Worm (Caenorhabditis elegans) whole organism, L3 larva: Measurements from ENCODE around the gene idpa-2.
A peak's percentile ranks its signal among the peaks of the same experiment; 100 is the strongest.

ENCODE experiments used
- ceh-9 ChIP-seq: sonication (generic microtip); optimal IDR thresholded peaks from 2 replicates; lab custom pipeline; 2018; ENCODE audit warnings: missing biosample characterization, missing genetic modification characterization
- egl-5 ChIP-seq: fragments of 150-350 bp; optimal IDR thresholded peaks from 2 replicates; lab custom pipeline; 2017; ENCODE audit warnings: missing biosample characterization, missing genetic modification reagents, missing genetic modification characterization, inconsistent platforms
- fkh-10 ChIP-seq: sonication (generic microtip); optimal IDR thresholded peaks from 2 replicates; lab custom pipeline; 2017; ENCODE audit warnings: missing biosample characterization, missing genetic modification reagents, missing genetic modification characterization
- jun-1 ChIP-seq: fragments of 150-350 bp; optimal IDR thresholded peaks from 2 replicates; lab custom pipeline; 2014; ENCODE audit warnings: missing biosample characterization, missing genetic modification reagents, missing genetic modification characterization
- lsy-12 ChIP-seq: sonication (generic microtip); optimal IDR thresholded peaks from 2 replicates; lab custom pipeline; 2016; ENCODE audit warnings: mild to moderate bottlenecking, missing genetic modification characterization, missing compliant biosample characterization
- mdl-1 ChIP-seq: fragments of 150-350 bp; optimal IDR thresholded peaks from 2 replicates; lab custom pipeline; 2014; ENCODE audit warnings: missing biosample characterization, missing genetic modification characterization
- nhr-237 ChIP-seq: fragments of 150-350 bp; optimal IDR thresholded peaks from 2 replicates; lab custom pipeline; 2014; ENCODE audit warnings: missing biosample characterization, missing genetic modification characterization
- nhr-28 ChIP-seq: fragments of 150-350 bp; optimal IDR thresholded peaks from 2 replicates; lab custom pipeline; 2014; ENCODE audit warnings: missing biosample characterization, missing genetic modification characterization

ce11 chrII:8788752-8789151 is 3.8 kb downstream of the idpa-2 start:
- no peak for TF ChIP-seq mdl-1 (tag; lab: Kevin White, UChicago)
- TF ChIP-seq jun-1 (tag; lab: Kevin White, UChicago): no peak
- no peak for TF ChIP-seq egl-5 (tag; lab: Kevin White, UChicago)
- TF ChIP-seq ceh-9 (tag; lab: Kevin White, UChicago): no peak
- TF ChIP-seq lsy-12: peak; percentile 21
- TF ChIP-seq nhr-237 (tag; lab: Kevin White, UChicago): no peak
- TF ChIP-seq fkh-10 (GFP tag; lab: Kevin White, UChicago): no peak
- no peak for TF ChIP-seq nhr-28
